Worm (Caenorhabditis elegans): ENCODE data around the gene F58D2.3.

Gene F58D2.3

DNA sequence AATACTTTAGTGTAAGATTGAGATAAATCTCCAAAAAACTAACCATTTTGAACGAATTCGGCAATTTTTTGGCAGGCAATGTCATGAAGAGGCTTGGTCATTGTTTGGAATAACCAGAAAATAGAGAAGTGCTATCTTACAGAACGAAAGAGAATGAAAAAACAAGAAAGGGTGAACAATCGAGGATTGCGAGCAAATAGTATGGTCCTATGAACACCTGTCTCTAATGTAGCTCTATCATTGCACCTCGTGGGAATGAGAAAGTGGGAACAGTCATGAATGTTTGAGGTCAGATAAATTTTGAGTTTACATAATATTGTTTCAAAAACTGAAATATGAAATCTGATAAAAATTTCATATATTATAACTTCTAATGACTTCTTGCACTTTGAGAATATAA, 16.7 kb upstream of the F58D2.3 start, which contains the start of gene C48D1.1:
Gene C48D1.1, minus strand, starts transcription at position 101 of the 400 bp plus-strand sequence.
- TF ChIP-seq mab-5 (tag; optimal IDR thresholded peaks at IDR 0.05) (no peak), crh-2 (tag; optimal IDR thresholded peaks at IDR 0.05) (no peak), unc-62 (GFP tag; optimal IDR thresholded peaks at IDR 0.05) (no peak), aly-2 (tag; optimal IDR thresholded peaks at IDR 0.05) (no peak)

- TF ChIP-seq zag-1 (tag; optimal IDR thresholded peaks at IDR 0.05) (no peak), nhr-10 (tag; optimal IDR thresholded peaks at IDR 0.05) (no peak), lin-13 (GFP tag; optimal IDR thresholded peaks at IDR 0.05) (no peak), sma-3 (GFP tag; optimal IDR thresholded peaks at IDR 0.05) (no peak)
Observed at ce11 chrIV:13193239-13193638, 12.6 kb upstream of the F58D2.3 start, which contains the start of gene F58D2.5. Gene F58D2.5 (minus strand): TSS chrIV:13193339.

ce11 chrIV:13190075-13190474, 9.5 kb upstream of the F58D2.3 start:
- TF ChIP-seq unc-39 (tag; optimal IDR thresholded peaks at IDR 0.05) (no peak), unc-62 (GFP tag; optimal IDR thresholded peaks at IDR 0.05) (no peak), F13H6.1 (tag; optimal IDR thresholded peaks at IDR 0.05) (no peak), ceh-16 (tag; optimal IDR thresholded peaks at IDR 0.05) (no peak), crh-2 (tag; optimal IDR thresholded peaks at IDR 0.05) (no peak), nhr-10 (tag; optimal IDR thresholded peaks at IDR 0.05) (no peak), lin-11 (tag; optimal IDR thresholded peaks at IDR 0.05) (no peak), elt-1 (tag; optimal IDR thresholded peaks at IDR 0.05) (no peak), nhr-25 (tag; optimal IDR thresholded peaks at IDR 0.05) (no peak), nhr-77 (tag; optimal IDR thresholded peaks at IDR 0.05) (no peak), Y55F3AM.14 (GFP tag; optimal IDR thresholded peaks at IDR 0.05) (no peak), sma-9 (GFP tag; optimal IDR thresholded peaks at IDR 0.05) (no peak), sma-9 (tag; optimal IDR thresholded peaks at IDR 0.05) (no peak), blmp-1 (tag; optimal IDR thresholded peaks at IDR 0.05; ENCODE audit: insufficient read depth) (no peak), zag-1 (tag; optimal IDR thresholded peaks at IDR 0.05) (no peak), sem-4 (tag; optimal IDR thresholded peaks at IDR 0.05) (no peak)

- TF ChIP-seq C34F6.9 (tag; optimal IDR thresholded peaks at IDR 0.05) (no peak), lin-11 (tag; optimal IDR thresholded peaks at IDR 0.05) (no peak), elt-3 (tag; optimal IDR thresholded peaks at IDR 0.05) (no peak)
Observed at ce11 chrIV:13189467-13189866, 8.8 kb upstream of the F58D2.3 start, which contains the start of gene F58D2.2. Gene F58D2.2 (plus strand): TSS chrIV:13189767.

DNA sequence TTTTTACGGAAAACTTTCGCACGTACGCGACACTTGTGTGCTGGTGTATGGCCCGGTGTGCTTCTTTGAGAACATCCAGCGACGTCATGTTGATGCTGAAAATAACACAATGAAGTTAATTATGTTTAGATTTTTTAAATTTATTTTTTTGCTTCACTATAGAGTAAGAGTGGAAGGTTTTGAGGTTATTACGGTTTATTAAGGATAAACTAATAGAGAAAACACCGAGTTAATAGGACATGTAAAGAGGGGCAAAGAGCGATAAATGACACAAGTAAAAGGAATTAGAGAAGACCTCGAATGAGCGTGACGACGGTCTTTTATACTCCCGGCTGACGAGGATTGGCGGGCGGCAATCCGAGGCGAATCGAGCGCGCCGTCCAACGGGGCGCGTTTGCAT, 8.3 kb upstream of the F58D2.3 start, which contains the start of gene F58D2.4:
Gene F58D2.4, minus strand, starts transcription at position 101 of the 400 bp plus-strand sequence.
- TF ChIP-seq elt-3 (tag; optimal IDR thresholded peaks at IDR 0.05) (no peak), R02D3.7 (tag; optimal IDR thresholded peaks at IDR 0.05) (no peak), nhr-237 (tag; optimal IDR thresholded peaks at IDR 0.05) (no peak), sem-4 (tag; optimal IDR thresholded peaks at IDR 0.05) (no peak), zag-1 (tag; optimal IDR thresholded peaks at IDR 0.05) (no peak), lin-39 (tag; optimal IDR thresholded peaks at IDR 0.05) (no peak), nhr-10 (tag; optimal IDR thresholded peaks at IDR 0.05) (no peak), elt-1 (tag; optimal IDR thresholded peaks at IDR 0.05) (no peak), ama-1 (optimal IDR thresholded peaks at IDR 0.05) (no peak), Y55F3AM.14 (GFP tag; optimal IDR thresholded peaks at IDR 0.05) (no peak), aly-2 (tag; optimal IDR thresholded peaks at IDR 0.05) (no peak), egl-27 (tag; optimal IDR thresholded peaks at IDR 0.05) (no peak), nhr-21 (tag; optimal IDR thresholded peaks at IDR 0.05) (no peak), ceh-82 (tag; optimal IDR thresholded peaks at IDR 0.05) (no peak), alr-1 (tag; optimal IDR thresholded peaks at IDR 0.05) (no peak)

DNA sequence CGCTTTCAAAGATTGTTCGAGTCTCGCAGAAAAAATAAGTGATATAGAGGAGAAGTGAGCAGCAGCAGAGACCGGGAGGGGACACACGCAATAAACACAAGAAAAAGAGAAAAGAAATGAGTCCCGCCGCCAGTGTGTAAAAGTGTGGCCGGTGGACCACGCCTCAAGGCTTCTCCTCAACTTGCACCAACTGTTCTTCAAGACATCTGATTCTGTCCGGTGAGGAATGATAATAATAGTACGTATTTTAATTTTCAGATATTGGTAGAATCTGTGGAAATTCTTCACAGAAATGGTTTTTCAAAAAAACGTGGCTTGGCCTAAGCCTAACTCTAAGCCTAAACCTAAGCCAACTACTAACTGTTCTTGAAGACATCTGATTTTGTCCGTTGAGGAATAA, 1.3 kb downstream of the F58D2.3 start, which contains the start of gene lev-1:
Gene lev-1, minus strand, starts transcription at position 101 of the 400 bp plus-strand sequence.
- TF ChIP-seq unc-39 (tag; optimal IDR thresholded peaks at IDR 0.05) (no peak), nhr-129 (tag; optimal IDR thresholded peaks at IDR 0.05) (peak; percentile 31)

ce11 chrIV:13173359-13173758, 7.3 kb downstream of the F58D2.3 start:
- TF ChIP-seq lin-13 (GFP tag; optimal IDR thresholded peaks at IDR 0.05) (no peak), ceh-16 (tag; optimal IDR thresholded peaks at IDR 0.05) (no peak), nhr-25 (tag; optimal IDR thresholded peaks at IDR 0.05) (no peak), R02D3.7 (tag; optimal IDR thresholded peaks at IDR 0.05) (no peak)
